Worm (Caenorhabditis elegans): Measurements from ENCODE around the gene srd-1.
A peak's percentile ranks its signal among the peaks of the same experiment; 100 is the strongest.

srd-1 gene

DNA sequence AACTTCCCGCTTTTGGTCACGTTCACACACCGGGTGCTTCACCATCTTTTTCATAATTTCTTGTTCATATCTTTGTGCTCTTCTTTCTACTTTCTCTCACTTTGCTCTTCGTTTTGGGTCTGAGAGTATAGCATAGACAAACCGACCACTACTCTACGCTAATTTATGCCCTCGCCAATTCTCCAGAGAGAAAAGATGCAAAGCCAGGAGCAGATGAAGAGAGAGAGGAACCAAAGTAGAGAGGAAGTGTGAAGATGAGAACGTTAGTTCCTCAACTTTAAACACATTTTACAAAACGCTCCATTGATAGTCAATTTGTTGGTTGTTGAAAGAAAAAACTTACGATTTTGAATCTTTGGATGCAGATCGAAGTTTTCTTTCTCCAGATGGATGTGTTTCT is 14.8 kb downstream of the srd-1 start:
- TF ChIP-seq pha-2 (tag; optimal IDR thresholded peaks at IDR 0.05) = no peak
- no peak for TF ChIP-seq madf-2 (tag; optimal IDR thresholded peaks at IDR 0.05)
- TF ChIP-seq K02D7.2 (tag; optimal IDR thresholded peaks at IDR 0.05) = no peak
- no peak for TF ChIP-seq ceh-14 (tag; optimal IDR thresholded peaks at IDR 0.05)
- TF ChIP-seq sox-2 (GFP tag; IDR thresholded peaks at IDR 0.05) = no peak

DNA sequence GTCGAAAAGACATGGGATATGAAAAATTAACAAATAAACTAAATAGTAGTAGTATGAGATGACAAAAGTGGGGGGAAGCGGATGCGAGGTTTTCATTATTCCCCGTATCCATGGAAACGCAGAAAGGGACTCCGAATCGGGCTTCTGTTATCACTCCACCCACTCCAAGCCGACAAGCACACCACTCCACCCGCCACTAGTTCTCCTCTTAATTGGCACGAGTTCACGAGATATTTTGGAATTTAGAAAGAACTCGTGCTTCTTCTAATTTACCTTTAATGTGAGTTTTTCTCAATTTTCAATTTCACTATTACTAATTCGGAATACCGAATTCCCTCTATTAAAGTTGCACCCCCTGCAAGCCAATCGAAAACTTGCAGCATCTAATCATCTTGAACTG is 16.2 kb downstream of the srd-1 start:
- TF ChIP-seq pqm-1 (tag; optimal IDR thresholded peaks at IDR 0.05) (no peak), npax-4 (tag; optimal IDR thresholded peaks at IDR 0.05) (no peak), nfya-1 (tag; optimal IDR thresholded peaks at IDR 0.05) (no peak)

DNA sequence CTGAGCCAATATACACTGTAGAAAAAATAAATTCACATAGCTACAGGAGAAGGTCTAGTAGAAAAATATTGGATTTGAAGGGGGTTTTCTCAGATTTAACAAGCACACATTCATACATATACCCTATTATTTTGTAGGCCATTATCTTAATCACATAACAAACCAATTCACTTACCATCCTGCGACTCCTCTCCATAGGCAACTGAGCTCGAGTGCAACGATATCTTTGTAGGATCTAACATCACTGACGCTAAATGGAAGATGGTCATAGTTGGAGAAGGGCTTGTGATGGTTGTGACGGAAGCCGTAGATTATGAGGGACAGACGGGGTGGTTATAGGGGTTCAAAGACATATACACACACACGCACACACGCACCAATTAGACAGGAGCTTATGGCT is 18.4 kb downstream of the srd-1 start:
- no peak for TF ChIP-seq hlh-8 (tag; optimal IDR thresholded peaks at IDR 0.05)
- TF ChIP-seq lin-11 (tag; optimal IDR thresholded peaks at IDR 0.05) = no peak
- no peak for TF ChIP-seq sox-4 (tag; optimal IDR thresholded peaks at IDR 0.05)
- no peak for TF ChIP-seq hlh-15 (tag; optimal IDR thresholded peaks at IDR 0.05)
- no peak for TF ChIP-seq C08G9.2 (tag; optimal IDR thresholded peaks at IDR 0.05)
- no peak for TF ChIP-seq fkh-6 (tag; optimal IDR thresholded peaks at IDR 0.05)
- no peak for TF ChIP-seq elt-2 (tag; optimal IDR thresholded peaks at IDR 0.05)
- TF ChIP-seq unc-55 (GFP tag; optimal IDR thresholded peaks at IDR 0.05) = no peak
- TF ChIP-seq fax-1 (tag; optimal IDR thresholded peaks at IDR 0.05) = no peak
- TF ChIP-seq ceh-48 (tag; optimal IDR thresholded peaks at IDR 0.05) = no peak
- TF ChIP-seq ceh-18 (tag; optimal IDR thresholded peaks at IDR 0.05) = no peak
- no peak for TF ChIP-seq tbx-2 (tag; optimal IDR thresholded peaks at IDR 0.05)

DNA sequence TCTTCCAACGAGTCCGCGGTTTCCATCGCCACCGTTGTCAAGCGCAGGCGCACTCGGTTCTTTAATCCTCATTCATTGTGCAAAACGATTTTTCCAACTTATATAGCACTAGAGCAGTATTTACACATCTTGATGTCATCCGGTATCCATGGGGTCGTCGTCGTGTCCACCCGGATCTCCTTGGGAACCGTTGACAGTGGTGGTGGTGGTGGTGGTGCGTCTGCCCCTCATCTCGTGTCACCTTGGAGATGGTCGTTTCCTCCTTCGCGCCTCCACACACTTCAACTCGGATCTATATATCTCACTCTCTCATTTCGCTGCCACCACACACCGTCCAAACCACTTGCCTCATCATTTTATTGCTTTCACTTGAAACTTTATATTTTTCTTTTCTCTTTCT is 19.7 kb downstream of the srd-1 start:
- TF ChIP-seq K09A11.1 (tag; optimal IDR thresholded peaks at IDR 0.05; ENCODE audit: insufficient read depth) = no peak
- TF ChIP-seq pha-4 (tag; optimal IDR thresholded peaks at IDR 0.05) = no peak
- TF ChIP-seq pat-9 (tag; optimal IDR thresholded peaks at IDR 0.05) = no peak
- no peak for TF ChIP-seq tbx-2 (tag; optimal IDR thresholded peaks at IDR 0.05)
- TF ChIP-seq hlh-15 (tag; optimal IDR thresholded peaks at IDR 0.05) = no peak
- no peak for TF ChIP-seq nhr-232 (tag; optimal IDR thresholded peaks at IDR 0.05)
- TF ChIP-seq T23F11.4 (GFP tag; optimal IDR thresholded peaks at IDR 0.05) = peak; percentile 38
- TF ChIP-seq hlh-8 (tag; optimal IDR thresholded peaks at IDR 0.05) = no peak

DNA sequence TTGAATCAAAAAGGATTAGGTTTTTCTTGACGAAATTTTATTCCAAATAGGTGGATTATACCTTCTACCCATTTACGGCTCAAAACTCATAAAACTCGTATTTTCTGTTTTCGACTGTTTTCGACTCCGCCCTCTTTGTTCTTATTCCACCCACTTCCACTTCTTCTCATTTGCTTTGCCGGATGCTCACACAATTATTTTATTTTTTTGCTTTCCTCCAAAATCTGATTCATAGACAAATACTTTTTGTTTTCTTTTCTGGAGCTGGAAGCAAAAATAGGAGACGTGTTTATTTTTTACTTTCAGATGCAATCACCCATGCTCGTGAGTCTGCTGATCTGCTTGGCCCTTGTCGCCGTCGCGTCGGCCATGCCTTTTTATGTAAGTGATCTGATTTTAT is 27.4 kb downstream of the srd-1 start, which contains the start of gene nlp-63:
TSS of gene nlp-63 (plus strand) at position 301 of the 400 bp plus-strand sequence.
- TF ChIP-seq hlh-30 (tag; optimal IDR thresholded peaks at IDR 0.05; ENCODE audit: insufficient read depth) (no peak), nfya-1 (tag; optimal IDR thresholded peaks at IDR 0.05) (no peak), ets-4 (tag; optimal IDR thresholded peaks at IDR 0.05) (no peak), mec-3 (tag; optimal IDR thresholded peaks at IDR 0.05; ENCODE audit: borderline replicate concordance) (no peak), C08G9.2 (tag; optimal IDR thresholded peaks at IDR 0.05) (no peak), pha-4 (tag; optimal IDR thresholded peaks at IDR 0.05) (no peak), lin-11 (tag; optimal IDR thresholded peaks at IDR 0.05) (no peak), F13H6.1 (tag; optimal IDR thresholded peaks at IDR 0.05) (no peak)

DNA sequence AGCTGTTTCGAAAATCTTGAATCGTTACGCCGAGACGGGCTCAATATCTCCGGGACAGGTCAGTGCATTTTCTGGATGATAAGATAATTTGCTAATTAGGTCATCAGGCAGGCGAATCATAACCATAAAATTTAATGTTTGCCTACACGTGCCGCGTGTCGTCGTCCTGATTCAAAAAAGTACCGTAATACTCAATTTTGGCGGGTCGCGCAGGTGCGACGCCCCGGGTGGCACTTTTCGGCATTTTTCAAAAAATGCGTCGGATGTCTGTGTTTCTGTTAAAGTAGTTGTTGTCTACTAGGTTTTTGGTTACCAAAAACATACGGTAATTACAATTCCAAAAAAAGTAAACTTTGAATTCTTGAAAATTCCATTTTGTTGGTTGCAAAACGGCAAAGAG is 35.0 kb downstream of the srd-1 start:
- TF ChIP-seq pqm-1 (tag; optimal IDR thresholded peaks at IDR 0.05) = no peak
- no peak for TF ChIP-seq nhr-232 (tag; optimal IDR thresholded peaks at IDR 0.05)
- TF ChIP-seq zip-5 (tag; optimal IDR thresholded peaks at IDR 0.05) = no peak
- no peak for TF ChIP-seq T23F11.4 (GFP tag; optimal IDR thresholded peaks at IDR 0.05)
- TF ChIP-seq unc-86 (tag; optimal IDR thresholded peaks at IDR 0.05) = no peak
- no peak for TF ChIP-seq ceh-14 (tag; optimal IDR thresholded peaks at IDR 0.05)
- no peak for TF ChIP-seq elt-2 (tag; optimal IDR thresholded peaks at IDR 0.05)
- TF ChIP-seq ztf-16 (tag; optimal IDR thresholded peaks at IDR 0.05) = no peak
- no peak for TF ChIP-seq lin-11 (tag; optimal IDR thresholded peaks at IDR 0.05)
- TF ChIP-seq ceh-2 (tag; optimal IDR thresholded peaks at IDR 0.05) = no peak
- no peak for TF ChIP-seq Y22D7AL.16 (tag; optimal IDR thresholded peaks at IDR 0.05)
- TF ChIP-seq tbx-7 (tag; optimal IDR thresholded peaks at IDR 0.05) = no peak
- no peak for TF ChIP-seq ceh-48 (tag; optimal IDR thresholded peaks at IDR 0.05)

Data from whole organism, late embryonic.